Fruit fly (Drosophila melanogaster): ENCODE results near the gene udt.

udt gene

dm6 chr3R:23733771-23734170 is 29.3 kb downstream of the udt start:
- no peak for TF ChIP-seq noc (tag; optimal IDR thresholded peaks at IDR 0.05)

dm6 chr3R:23732990-23733512 is 30.0 kb downstream of the udt start, which contains the start of the genes Hmgcr and Rpn9:
Gene Hmgcr, plus strand, starts transcription at chr3R:23733324.
Gene Rpn9, minus strand, starts transcription at chr3R:23733462.
- TF ChIP-seq noc (tag; optimal IDR thresholded peaks at IDR 0.05) = no peak

DNA sequence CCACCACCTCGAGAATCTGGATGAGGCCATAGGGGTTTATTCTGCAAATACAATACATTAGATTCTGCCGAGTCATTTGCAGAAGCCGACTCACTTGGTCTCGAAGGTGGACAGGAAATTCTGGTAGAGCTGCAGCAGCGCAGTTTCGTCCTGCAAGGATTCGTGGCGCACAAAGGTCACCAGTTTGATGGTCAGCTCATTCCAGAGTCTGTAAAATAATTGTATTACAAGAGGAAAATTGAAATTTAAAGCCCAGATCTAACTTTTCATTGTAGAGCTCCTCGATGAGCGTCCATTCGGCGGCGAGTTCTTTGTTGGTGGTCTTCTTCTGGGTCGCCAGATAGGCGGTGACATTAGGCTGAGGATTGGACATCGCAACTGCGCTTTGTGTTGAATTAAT is 30.5 kb downstream of the udt start:
- TF ChIP-seq noc (tag; optimal IDR thresholded peaks at IDR 0.05) = no peak

dm6 chr3R:23730472-23730801 is 32.6 kb downstream of the udt start:
- no peak for TF ChIP-seq noc (tag; optimal IDR thresholded peaks at IDR 0.05)

DNA sequence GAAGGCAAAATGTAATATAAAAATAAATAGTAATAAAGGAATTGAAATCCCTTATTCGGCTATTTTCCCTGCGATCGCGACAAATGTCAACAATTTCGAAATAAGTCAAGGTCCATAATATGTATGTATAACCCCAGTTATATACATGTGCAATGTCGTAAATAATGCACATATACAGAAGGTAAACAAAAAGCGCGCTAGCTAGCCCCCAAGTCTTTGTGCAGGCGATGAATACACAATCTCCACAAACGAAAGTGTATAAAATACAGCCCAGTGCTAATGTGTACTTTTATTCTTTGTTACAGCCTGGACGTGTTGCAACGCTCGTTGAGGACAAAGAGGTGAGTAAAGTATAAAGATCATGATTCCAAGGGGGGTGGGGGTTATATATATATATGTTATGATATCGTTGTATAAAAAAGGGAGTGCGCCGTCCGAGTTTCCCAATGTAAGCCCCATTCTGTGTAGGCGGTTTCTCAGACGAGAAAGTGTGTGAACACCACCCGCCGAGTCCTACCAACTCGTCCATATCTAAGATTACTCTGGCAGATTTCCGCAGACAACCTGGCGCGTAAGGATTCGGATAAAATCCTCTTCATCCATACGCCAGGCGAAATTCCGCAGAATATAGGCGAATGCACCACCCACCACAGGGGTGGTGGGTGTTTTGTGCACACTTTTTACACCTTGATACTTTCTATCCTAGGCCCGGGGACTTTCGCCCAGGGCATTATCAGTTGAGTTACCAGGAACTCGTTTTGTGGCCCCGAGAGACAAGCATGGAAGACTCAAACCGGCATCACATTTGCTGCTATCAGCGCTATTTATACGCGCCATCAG is 33.2 kb downstream of the udt start:
- TF ChIP-seq noc (tag; optimal IDR thresholded peaks at IDR 0.05) = no peak

- peak; percentile 78 for TF ChIP-seq noc (tag; optimal IDR thresholded peaks at IDR 0.05)
Measured at dm6 chr3R:23729066-23729465, 34.0 kb downstream of the udt start.

DNA sequence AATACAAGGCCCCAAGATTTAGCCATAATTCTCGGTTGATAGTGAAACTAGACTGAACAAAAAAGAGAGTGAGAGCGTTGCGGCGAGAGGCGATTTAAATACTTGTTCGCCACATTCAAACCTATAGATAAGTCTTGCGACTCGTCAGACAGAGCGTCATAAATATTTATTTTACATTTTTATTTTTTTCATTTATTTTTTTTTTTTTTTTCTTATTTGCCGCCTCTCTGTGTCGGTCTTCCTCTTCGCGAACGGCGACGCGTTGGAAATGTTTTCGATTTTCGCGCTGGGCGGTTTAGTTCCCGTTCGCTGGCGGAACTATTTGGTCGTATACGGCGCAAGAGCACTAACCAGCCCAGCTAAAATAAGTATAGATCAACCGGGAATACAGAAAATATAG is 35.0 kb downstream of the udt start:
- TF ChIP-seq noc (tag; optimal IDR thresholded peaks at IDR 0.05) = no peak

dm6 chr3R:23727657-23728056 is 35.4 kb downstream of the udt start:
- TF ChIP-seq noc (tag; optimal IDR thresholded peaks at IDR 0.05) = peak; percentile 69

DNA sequence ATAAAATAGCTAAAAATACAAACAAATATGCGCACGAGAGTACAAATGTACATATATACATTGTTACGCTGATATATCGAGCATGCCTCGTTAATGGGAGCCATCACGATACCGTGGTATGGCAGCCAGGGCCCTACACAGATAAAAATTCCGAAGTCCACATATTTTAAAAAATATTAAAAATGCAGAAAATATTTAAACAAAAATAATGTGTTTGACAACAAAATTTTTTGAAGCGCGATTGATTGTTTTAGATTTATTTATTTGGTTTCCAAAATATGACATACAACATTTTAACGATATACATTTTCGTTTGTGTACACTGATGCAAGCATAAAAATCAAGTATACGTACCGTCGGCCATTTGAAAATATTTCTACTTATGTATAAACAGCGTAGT is 36.3 kb downstream of the udt start:
- peak; percentile 98 for TF ChIP-seq noc (tag; optimal IDR thresholded peaks at IDR 0.05)

dm6 chr3R:23725711-23726349 is 37.2 kb downstream of the udt start:
- TF ChIP-seq noc (tag; optimal IDR thresholded peaks at IDR 0.05) = peak; percentile 61

- peak; percentile 90 for TF ChIP-seq noc (tag; optimal IDR thresholded peaks at IDR 0.05)
Measured at dm6 chr3R:23724843-23725506, 38.1 kb downstream of the udt start.

dm6 chr3R:23723381-23724034 is 39.6 kb downstream of the udt start:
- no peak for TF ChIP-seq noc (tag; optimal IDR thresholded peaks at IDR 0.05)

DNA sequence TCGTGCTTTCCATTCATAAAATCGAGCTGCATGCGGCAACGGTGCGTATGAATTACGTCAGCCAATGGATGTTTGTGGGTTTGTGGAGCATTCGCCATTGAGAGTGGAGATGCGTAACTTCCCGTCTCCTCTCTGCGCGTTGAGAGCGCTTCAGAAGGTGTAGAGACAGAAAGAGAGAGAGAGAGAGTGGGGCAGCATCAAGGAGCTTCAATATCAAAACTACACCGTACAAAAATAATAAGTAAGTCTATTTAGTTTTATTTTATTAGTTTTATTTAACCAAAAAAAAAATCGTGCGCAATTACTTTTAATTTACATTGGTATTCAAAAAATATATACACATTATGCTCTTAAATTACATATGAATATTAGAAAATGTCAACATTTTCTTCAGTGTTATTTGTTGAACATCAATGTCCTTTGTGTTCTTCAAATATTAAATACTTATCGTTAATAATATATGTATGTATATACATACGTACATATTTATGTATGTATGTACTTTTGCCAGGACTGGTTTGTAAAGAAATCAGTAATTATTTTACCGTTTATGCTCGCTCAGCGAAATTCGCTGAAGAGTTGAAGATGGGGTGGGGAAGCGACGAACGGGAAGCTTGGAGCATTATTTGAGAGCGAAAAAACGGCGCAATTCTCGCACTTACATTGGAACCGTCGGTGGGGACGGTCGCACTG is 40.2 kb downstream of the udt start, which contains the start of gene CG10365:
TSS of gene CG10365 (plus strand) at position 652 of the 693 bp plus-strand sequence.
- TF ChIP-seq noc (tag; optimal IDR thresholded peaks at IDR 0.05) = peak; percentile 89

DNA sequence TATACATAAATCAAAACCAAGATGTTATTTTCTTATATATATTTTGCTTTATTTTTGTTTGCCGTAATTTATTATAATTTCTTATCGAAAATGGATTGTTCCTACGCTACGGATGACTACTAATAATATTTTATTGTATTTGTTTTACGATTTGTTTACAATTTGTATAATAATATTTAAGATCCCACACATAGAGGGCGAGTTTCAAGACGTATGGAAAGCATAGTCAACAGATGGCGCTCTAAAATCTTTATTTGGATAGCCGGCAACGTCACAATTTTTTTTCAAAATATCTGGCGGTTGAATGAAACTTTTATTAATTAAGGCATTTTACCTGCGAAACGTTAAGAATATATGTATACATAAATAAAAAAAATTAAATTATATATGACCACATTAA is 41.1 kb downstream of the udt start:
- peak; percentile 44 for TF ChIP-seq noc (tag; optimal IDR thresholded peaks at IDR 0.05)

DNA sequence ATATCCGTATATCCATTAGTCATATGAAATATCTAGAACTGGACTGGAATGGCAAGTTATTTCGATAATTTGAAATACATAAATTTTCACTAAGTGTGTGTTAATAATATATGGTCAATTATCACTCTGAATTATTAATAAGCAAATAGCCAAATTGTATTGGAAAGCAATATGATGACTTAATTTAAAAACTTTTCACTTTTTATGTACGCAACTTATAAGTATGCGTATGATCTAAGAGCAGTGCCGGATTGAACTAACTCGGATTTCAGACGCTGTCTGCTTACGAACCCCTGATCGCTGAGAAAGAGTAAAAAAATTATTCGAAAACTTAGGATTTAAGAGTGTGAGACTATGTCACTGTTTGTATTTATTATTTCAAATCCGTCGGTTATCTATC is 41.5 kb downstream of the udt start, which contains the start of gene CG10232:
TSS of gene CG10232 (minus strand) at position 101 of the 400 bp plus-strand sequence.
- TF ChIP-seq noc (tag; optimal IDR thresholded peaks at IDR 0.05) = no peak

All from whole organism, larva.